Fruit fly (Drosophila melanogaster): ENCODE results near the gene CG13084.
A peak's percentile ranks its signal among the peaks of the same experiment; 100 is the strongest.

Gene CG13084

DNA sequence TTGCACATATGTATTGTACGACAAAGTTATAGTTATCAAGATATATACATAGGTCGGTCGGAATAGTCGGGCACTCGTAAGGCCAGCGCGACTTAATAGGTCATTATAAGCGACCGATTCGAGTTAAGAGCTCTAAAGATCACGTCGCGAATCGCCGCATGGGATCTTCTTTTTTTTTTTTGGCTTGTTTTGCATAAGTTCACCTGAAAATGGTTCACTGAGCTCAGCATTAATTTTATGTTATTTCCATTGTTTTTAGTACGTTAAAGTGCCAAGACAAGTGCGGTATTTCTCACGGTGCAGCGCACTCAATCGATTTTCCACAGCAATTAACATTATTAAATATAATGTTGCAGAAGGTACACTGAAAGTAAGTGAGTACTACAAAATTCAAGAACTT is 43.4 kb upstream of the CG13084 start:
- no peak for TF ChIP-seq CG34367 (tag; optimal IDR thresholded peaks at IDR 0.05)
- peak; percentile 22; the same call in 1 of the 2 replicates for TF ChIP-seq CG32121 (GFP tag; IDR thresholded peaks at IDR 0.05)
- no peak for TF ChIP-seq CG15710 (tag; optimal IDR thresholded peaks at IDR 0.05)
- TF ChIP-seq D1 (tag; optimal IDR thresholded peaks at IDR 0.05), result no peak
- TF ChIP-seq CG12605 (GFP tag; IDR thresholded peaks at IDR 0.05), result 0 out of 2 replicates have a peak, but pooled peaks have one; percentile 10
- no peak for TF ChIP-seq CG13204 (GFP tag; optimal IDR thresholded peaks at IDR 0.05)
- TF ChIP-seq gl (tag; optimal IDR thresholded peaks at IDR 0.05), result no peak
- peak; percentile 78 for TF ChIP-seq fd96Ca (GFP tag; IDR thresholded peaks at IDR 0.05)
- no peak for TF ChIP-seq Pif1B (GFP tag; optimal IDR thresholded peaks at IDR 0.05)
- peak; percentile 25; the same call in 1 of the 2 replicates for TF ChIP-seq rn (GFP tag; IDR thresholded peaks at IDR 0.05)
- no peak for TF ChIP-seq CG8159 (tag; optimal IDR thresholded peaks at IDR 0.05)
- TF ChIP-seq CG9948 (tag; optimal IDR thresholded peaks at IDR 0.05), result no peak
- TF ChIP-seq Ets98B (GFP tag; IDR thresholded peaks at IDR 0.05), result peak; percentile 38
- TF ChIP-seq CG4496 (GFP tag; IDR thresholded peaks at IDR 0.05), result peak; percentile 44; the same call in 1 of the 3 replicates
- no peak for TF ChIP-seq CG14655 (GFP tag; optimal IDR thresholded peaks at IDR 0.05)
- TF ChIP-seq EcR (GFP tag; optimal IDR thresholded peaks at IDR 0.05), result no peak

DNA sequence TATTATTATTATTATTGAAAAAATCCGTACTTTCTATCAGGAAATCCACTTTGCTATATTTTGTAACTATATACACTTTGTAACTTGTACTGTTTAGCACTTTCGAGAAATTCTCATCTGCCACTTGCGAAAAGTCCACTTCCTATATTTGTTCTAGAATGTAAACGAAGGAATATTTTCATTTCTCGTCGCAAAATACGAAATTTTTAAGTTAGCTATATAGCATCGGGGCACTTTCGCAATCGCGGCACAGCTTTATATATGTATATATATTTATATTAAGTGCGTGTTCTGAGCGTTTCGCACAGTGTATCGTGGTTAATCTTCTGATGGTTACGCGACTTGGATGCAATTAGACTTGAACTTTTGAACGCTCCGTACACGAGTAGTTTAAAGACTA is 42.9 kb upstream of the CG13084 start, which contains the start of gene RanGAP:
Gene RanGAP (plus strand): TSS at position 169 of the 400 bp plus-strand sequence.
- no peak for TF ChIP-seq Pif1B (GFP tag; optimal IDR thresholded peaks at IDR 0.05)
- no peak for TF ChIP-seq CG34367 (tag; optimal IDR thresholded peaks at IDR 0.05)
- no peak for TF ChIP-seq CG10348 (GFP tag; IDR thresholded peaks at IDR 0.05)
- TF ChIP-seq EcR (GFP tag; optimal IDR thresholded peaks at IDR 0.05), result no peak
- TF ChIP-seq CG14655 (GFP tag; optimal IDR thresholded peaks at IDR 0.05), result peak; percentile 58
- TF ChIP-seq rn (GFP tag; IDR thresholded peaks at IDR 0.05), result 0 out of 2 replicates have a peak, but pooled peaks have one; percentile 6
- peak; percentile 12 for TF ChIP-seq CG15710 (tag; optimal IDR thresholded peaks at IDR 0.05)
- no peak for TF ChIP-seq gl (tag; optimal IDR thresholded peaks at IDR 0.05)
- peak; percentile 31 for TF ChIP-seq CG17806 (tag; optimal IDR thresholded peaks at IDR 0.05)
- peak; percentile 28 for TF ChIP-seq CG8159 (tag; optimal IDR thresholded peaks at IDR 0.05)
- no peak for TF ChIP-seq D1 (tag; optimal IDR thresholded peaks at IDR 0.05)
- TF ChIP-seq CG12605 (GFP tag; IDR thresholded peaks at IDR 0.05), result no peak; the same call in 1 of the 2 replicates
- TF ChIP-seq Pif1A (GFP tag; optimal IDR thresholded peaks at IDR 0.05), result no peak
- TF ChIP-seq CG4496 (GFP tag; IDR thresholded peaks at IDR 0.05), result peak; percentile 25; the same call in 1 of the 3 replicates
- peak; percentile 16; the same call in 1 of the 2 replicates for TF ChIP-seq CG32121 (GFP tag; IDR thresholded peaks at IDR 0.05)
- peak; percentile 36 for TF ChIP-seq CG8301 (tag; optimal IDR thresholded peaks at IDR 0.05)
- TF ChIP-seq CG13204 (GFP tag; optimal IDR thresholded peaks at IDR 0.05), result no peak
- no peak for TF ChIP-seq Ets98B (GFP tag; IDR thresholded peaks at IDR 0.05)
- peak; percentile 50 for TF ChIP-seq CG9948 (tag; optimal IDR thresholded peaks at IDR 0.05)
- TF ChIP-seq Snoo (tag; optimal IDR thresholded peaks at IDR 0.05), result no peak
- TF ChIP-seq fd96Ca (GFP tag; IDR thresholded peaks at IDR 0.05), result peak; percentile 48; the same call in 2 of the 3 replicates

DNA sequence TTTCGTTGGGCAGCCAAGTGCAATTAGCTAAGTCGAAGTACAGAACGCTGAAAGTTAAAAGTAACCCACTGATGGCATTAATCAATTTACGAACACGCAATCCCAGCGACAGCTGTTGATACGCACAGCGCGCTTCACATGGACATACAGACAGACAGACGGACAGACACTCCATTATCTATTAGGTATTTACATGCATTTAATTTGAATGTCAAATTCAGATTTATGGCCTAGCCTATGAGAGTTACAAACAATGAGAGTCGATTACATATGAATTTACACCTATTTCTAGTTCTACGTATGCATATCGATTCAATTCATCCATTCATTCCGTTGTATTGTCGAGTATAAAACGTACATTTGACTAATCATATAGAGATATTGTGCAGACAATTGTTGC is 42.1 kb upstream of the CG13084 start, which contains the start of gene CG10237:
Gene CG10237 (minus strand): TSS at position 101 of the 400 bp plus-strand sequence.
- TF ChIP-seq CG4496 (GFP tag; IDR thresholded peaks at IDR 0.05) (no peak), D1 (tag; optimal IDR thresholded peaks at IDR 0.05) (no peak)

DNA sequence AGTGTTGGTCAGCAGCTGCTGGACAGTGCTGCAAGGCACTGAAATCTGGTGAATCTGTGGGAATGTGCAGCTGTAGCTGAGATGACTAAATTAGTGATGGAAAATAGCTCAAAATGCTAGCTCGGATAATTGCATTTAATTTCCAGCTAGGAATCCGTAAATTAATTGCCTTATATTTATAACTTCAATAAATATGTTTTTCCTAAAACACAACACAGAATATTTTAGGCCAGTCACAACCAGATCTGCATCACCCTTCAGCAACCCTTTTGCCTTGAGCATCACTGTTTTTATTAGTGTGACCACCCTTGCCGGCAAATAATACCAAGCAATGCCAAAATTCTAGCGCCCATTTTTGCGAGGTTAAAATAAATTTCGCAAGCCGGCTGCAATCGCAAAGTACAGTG is 40.0 kb upstream of the CG13084 start, which contains the start of gene Hs2st:
Gene Hs2st (minus strand): TSS at position 17 of the 407 bp plus-strand sequence.
- peak; percentile 85 for TF ChIP-seq CG8159 (tag; optimal IDR thresholded peaks at IDR 0.05)
- peak; percentile 87 for TF ChIP-seq Snoo (tag; optimal IDR thresholded peaks at IDR 0.05)
- TF ChIP-seq CG10348 (GFP tag; IDR thresholded peaks at IDR 0.05), result 0 out of 2 replicates have a peak, but pooled peaks have one; percentile 36
- peak; percentile 82 for TF ChIP-seq CG8301 (tag; optimal IDR thresholded peaks at IDR 0.05)
- peak; percentile 79 for TF ChIP-seq Ets98B (GFP tag; IDR thresholded peaks at IDR 0.05)
- no peak for TF ChIP-seq D1 (tag; optimal IDR thresholded peaks at IDR 0.05)
- TF ChIP-seq gl (tag; optimal IDR thresholded peaks at IDR 0.05), result peak; percentile 71
- peak; percentile 89 for TF ChIP-seq CG15710 (tag; optimal IDR thresholded peaks at IDR 0.05)
- TF ChIP-seq rn (GFP tag; IDR thresholded peaks at IDR 0.05), result peak; percentile 85
- no peak for TF ChIP-seq Pif1A (GFP tag; optimal IDR thresholded peaks at IDR 0.05)
- peak; percentile 84 for TF ChIP-seq CG34367 (tag; optimal IDR thresholded peaks at IDR 0.05)
- peak; percentile 82 for TF ChIP-seq CG17806 (tag; optimal IDR thresholded peaks at IDR 0.05)
- no peak for TF ChIP-seq CG13204 (GFP tag; optimal IDR thresholded peaks at IDR 0.05)
- peak; percentile 90 for TF ChIP-seq CG32121 (GFP tag; IDR thresholded peaks at IDR 0.05)
- peak; percentile 58 for TF ChIP-seq EcR (GFP tag; optimal IDR thresholded peaks at IDR 0.05)
- peak; percentile 85 for TF ChIP-seq CG4496 (GFP tag; IDR thresholded peaks at IDR 0.05)
- TF ChIP-seq Pif1B (GFP tag; optimal IDR thresholded peaks at IDR 0.05), result no peak
- TF ChIP-seq CG12605 (GFP tag; IDR thresholded peaks at IDR 0.05), result peak; percentile 64
- TF ChIP-seq CG14655 (GFP tag; optimal IDR thresholded peaks at IDR 0.05), result no peak
- TF ChIP-seq CG9948 (tag; optimal IDR thresholded peaks at IDR 0.05), result peak; percentile 82
- TF ChIP-seq fd96Ca (GFP tag; IDR thresholded peaks at IDR 0.05), result peak; percentile 94

DNA sequence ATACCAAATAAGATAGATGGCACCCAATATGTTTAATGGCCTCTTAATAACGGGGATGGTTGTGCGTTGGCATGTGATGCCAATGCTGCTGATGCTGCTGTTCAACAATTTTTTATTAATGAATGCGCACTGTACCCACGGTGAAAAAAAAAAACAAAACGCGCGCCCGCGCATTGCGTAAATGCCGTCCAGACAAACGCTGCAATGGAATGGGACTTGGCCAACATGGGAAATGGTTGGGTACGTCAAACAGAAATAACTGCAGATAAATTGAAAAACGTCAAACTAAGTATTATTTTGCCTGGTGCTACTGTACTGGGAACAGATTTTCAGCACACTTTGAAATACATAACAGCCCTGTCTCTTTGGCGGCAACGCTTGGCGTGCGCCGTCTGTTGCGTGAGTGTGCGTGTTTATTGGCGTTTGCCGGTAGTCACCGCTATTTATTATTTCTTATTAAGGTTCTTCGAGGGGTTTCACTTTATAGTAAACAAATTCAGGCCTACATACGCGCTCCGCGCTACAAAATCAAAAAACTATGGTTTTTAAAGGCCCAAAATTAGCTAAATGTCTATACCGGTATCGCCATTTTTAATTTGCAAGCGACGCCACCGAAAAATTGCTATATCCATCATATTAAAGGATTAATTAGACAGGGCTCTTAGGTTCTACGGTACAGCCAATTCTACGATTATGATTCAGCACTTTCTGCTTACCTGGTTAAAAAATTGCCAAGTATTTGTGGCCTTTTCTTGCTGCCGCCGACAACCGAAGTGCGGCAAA is 32.0 kb upstream of the CG13084 start:
- TF ChIP-seq CG8159 (tag; optimal IDR thresholded peaks at IDR 0.05) (peak; percentile 21), CG13204 (GFP tag; optimal IDR thresholded peaks at IDR 0.05) (no peak), CG8301 (tag; optimal IDR thresholded peaks at IDR 0.05) (peak; percentile 33), CG34367 (tag; optimal IDR thresholded peaks at IDR 0.05) (no peak), Ets98B (GFP tag; IDR thresholded peaks at IDR 0.05) (peak; percentile 61), fd96Ca (GFP tag; IDR thresholded peaks at IDR 0.05) (peak; percentile 70), CG9948 (tag; optimal IDR thresholded peaks at IDR 0.05) (no peak), Snoo (tag; optimal IDR thresholded peaks at IDR 0.05) (no peak), CG14655 (GFP tag; optimal IDR thresholded peaks at IDR 0.05) (peak; percentile 52), CG12605 (GFP tag; IDR thresholded peaks at IDR 0.05) (peak; percentile 68), CG15710 (tag; optimal IDR thresholded peaks at IDR 0.05) (no peak), CG32121 (GFP tag; IDR thresholded peaks at IDR 0.05) (peak; percentile 57; the same call in 1 of the 2 replicates), CG17806 (tag; optimal IDR thresholded peaks at IDR 0.05) (peak; percentile 25)
